Worm (Caenorhabditis elegans) whole organism, late embryonic: Measurements from ENCODE around the gene aaim-1.

Source experiments
- ama-1 ChIP-seq: fragments of 150-350 bp; optimal IDR thresholded peaks from 2 replicates; lab custom pipeline; 2014
- ceh-45 ChIP-seq: fragments of 200-800 bp; sonication (Bioruptor generic); IDR thresholded peaks from 2 replicates; pipeline ENCODE4 v1.3.6; 2022; ENCODE audit warnings: missing genetic modification reagents, missing genetic modification characterization, missing compliant biosample characterization
- elt-2 ChIP-seq: sonication (generic microtip); optimal IDR thresholded peaks from 2 replicates; lab custom pipeline; 2016; ENCODE audit warnings: missing genetic modification reagents, missing genetic modification characterization, missing compliant biosample characterization
- ets-4 ChIP-seq: sonication (generic microtip); optimal IDR thresholded peaks from 2 replicates; lab custom pipeline; 2016; ENCODE audit warnings: missing genetic modification characterization, missing compliant biosample characterization
- fax-1 ChIP-seq: sonication (generic microtip); optimal IDR thresholded peaks from 2 replicates; lab custom pipeline; 2016; ENCODE audit warnings: missing genotype, missing genetic modification characterization, missing compliant biosample characterization
- madf-2 ChIP-seq: sonication (generic microtip); optimal IDR thresholded peaks from 2 replicates; lab custom pipeline; 2017; ENCODE audit warnings: missing genetic modification characterization, missing compliant biosample characterization
- nhr-11 ChIP-seq: fragments of 150-350 bp; optimal IDR thresholded peaks from 2 replicates; lab custom pipeline; 2014; ENCODE audit warnings: missing biosample characterization, missing genetic modification characterization
- tbx-2 ChIP-seq: sonication (generic microtip); optimal IDR thresholded peaks from 2 replicates; lab custom pipeline; 2016; ENCODE audit warnings: missing genetic modification characterization, missing compliant biosample characterization

ce11 chrX:6531896-6532295, 30.3 kb downstream of the aaim-1 start:
- TF ChIP-seq madf-2 = no peak
- TF ChIP-seq ets-4 (tag; lab: Kevin White, UChicago) = no peak
- no peak for TF ChIP-seq tbx-2
- TF ChIP-seq ama-1 (lab: Kevin White, UChicago) = no peak
- no peak for TF ChIP-seq fax-1
- no peak for TF ChIP-seq ceh-45 (GFP tag; lab: Robert Waterston, UW)
- no peak for TF ChIP-seq elt-2 (tag; lab: Kevin White, UChicago)
- no peak for TF ChIP-seq nhr-11 (tag; lab: Kevin White, UChicago)
